Worm (Caenorhabditis elegans) whole organism, L1 larva: ENCODE data around the gene T16G12.13.

ENCODE experiments used
- blmp-1 ChIP-seq: fragments of 150-350 bp; optimal IDR thresholded peaks from 2 replicates; lab custom pipeline; 2014; ENCODE audit warnings: missing biosample characterization, missing genetic modification characterization
- elt-3 ChIP-seq, 6 experiments: fragments of 150-350 bp in 1 of 6; sonication (generic microtip); optimal IDR thresholded peaks; 2 replicates each; lab custom pipeline; 2017 to 2018; ENCODE audit warnings: missing biosample characterization in 6 of 6, missing genetic modification characterization in 6 of 6, inconsistent platforms in 1 of 6
- fos-1 ChIP-seq: fragments of 150-350 bp; optimal IDR thresholded peaks from 2 replicates; lab custom pipeline; 2014; ENCODE audit warnings: missing biosample characterization, missing genetic modification characterization
- mep-1 ChIP-seq: fragments of 150-350 bp; optimal IDR thresholded peaks from 2 replicates; lab custom pipeline; 2014; ENCODE audit warnings: missing biosample characterization, missing genetic modification characterization
- nhr-11 ChIP-seq: fragments of 150-350 bp; optimal IDR thresholded peaks from 2 replicates; lab custom pipeline; 2014; ENCODE audit warnings: missing biosample characterization, missing genetic modification characterization
- pax-3 ChIP-seq: fragments of 200-800 bp; sonication (Bioruptor generic); optimal IDR thresholded peaks from 2 replicates; lab custom pipeline; 2018; ENCODE audit warnings: mild to moderate bottlenecking, missing genetic modification characterization, moderate library complexity, missing compliant biosample characterization
- skn-1 ChIP-seq: fragments of 150-350 bp; optimal IDR thresholded peaks from 2 replicates; lab custom pipeline; 2014; ENCODE audit warnings: missing biosample characterization, missing genetic modification characterization
- sox-4 ChIP-seq: sonication (generic microtip); optimal IDR thresholded peaks from 2 replicates; lab custom pipeline; 2016; ENCODE audit warnings: missing genetic modification characterization, missing compliant biosample characterization
- unc-30 ChIP-seq: sonication (generic microtip); optimal IDR thresholded peaks from 2 replicates; lab custom pipeline; 2017; ENCODE audit warnings: missing biosample characterization, missing genetic modification characterization
- unc-62 ChIP-seq: fragments of 150-350 bp; optimal IDR thresholded peaks from 2 replicates; lab custom pipeline; 2014; ENCODE audit warnings: missing biosample characterization, missing genetic modification reagents, missing genetic modification characterization

ce11 chrIII:10027947-10028346, 32.7 kb upstream of the T16G12.13 start, which contains the start of gene ins-23:
- TF ChIP-seq elt-3 (tag; optimal IDR thresholded peaks at IDR 0.05; lab: Kevin White, UChicago) (no peak), unc-30 (tag; lab: Kevin White, UChicago) (no peak), pax-3 (tag; lab: Kevin White, UChicago) (no peak), fos-1 (tag; lab: Kevin White, UChicago) (no peak), blmp-1 (tag; lab: Kevin White, UChicago) (no peak), unc-62 (GFP tag; lab: Kevin White, UChicago) (no peak), sox-4 (tag; lab: Kevin White, UChicago) (no peak), mep-1 (tag; lab: Kevin White, UChicago) (no peak), skn-1 (tag; lab: Kevin White, UChicago) (no peak), nhr-11 (tag; lab: Kevin White, UChicago) (no peak)
